Worm (Caenorhabditis elegans) whole organism, young adult: Measurements from ENCODE around the gene Y54G2A.41.

Source experiments
- B0019.2 ChIP-seq: fragments of 200-800 bp; sonication (Bioruptor generic); conservative IDR thresholded peaks from 2 replicates; pipeline ENCODE4 v1.3.6; 2022; ENCODE audit warnings: missing genetic modification reagents, missing genetic modification characterization, missing compliant biosample characterization
- C06A6.2 ChIP-seq: fragments of 200-800 bp; sonication (Bioruptor generic); conservative IDR thresholded peaks from 2 replicates; pipeline ENCODE4 v1.3.6; 2022; ENCODE audit warnings: missing genetic modification characterization, missing compliant biosample characterization
- D2030.7 ChIP-seq: fragments of 200-800 bp; sonication (Bioruptor generic); IDR thresholded peaks from 2 replicates; pipeline ENCODE4 v1.3.6; 2022; ENCODE audit warnings: missing genetic modification reagents, missing genetic modification characterization, missing compliant biosample characterization
- F22D6.2 ChIP-seq: sonication (generic microtip); optimal IDR thresholded peaks from 2 replicates; lab custom pipeline; 2016; ENCODE audit warnings: mild to moderate bottlenecking, missing genetic modification characterization, missing compliant biosample characterization
- F23B12.7 ChIP-seq: sonication (generic microtip); optimal IDR thresholded peaks from 2 replicates; lab custom pipeline; 2017; ENCODE audit warnings: missing genetic modification characterization, mild to moderate bottlenecking, missing compliant biosample characterization, antibody characterized with exemption, moderate library complexity; ENCODE audit not compliant: insufficient read depth
- F37B4.10 ChIP-seq: fragments of 200-800 bp; sonication (Bioruptor generic); IDR thresholded peaks from 2 replicates; pipeline ENCODE4 v1.3.6; 2022; ENCODE audit warnings: missing genetic modification characterization, missing compliant biosample characterization
- F39B2.1 ChIP-seq: fragments of 200-800 bp; sonication (Bioruptor generic); IDR thresholded peaks from 2 replicates; pipeline ENCODE4 v1.3.6; 2022; ENCODE audit warnings: missing genetic modification reagents, missing genetic modification characterization, missing compliant biosample characterization
- K11D2.4 ChIP-seq: fragments of 200-800 bp; sonication (Bioruptor generic); IDR thresholded peaks from 2 replicates; pipeline ENCODE4 v1.3.6; 2022; ENCODE audit warnings: missing genetic modification reagents, missing genetic modification characterization, missing compliant biosample characterization
- K12H6.12 ChIP-seq: fragments of 200-800 bp; sonication (Bioruptor generic); optimal IDR thresholded peaks from 2 replicates; lab custom pipeline; 2018; ENCODE audit warnings: mild to moderate bottlenecking, missing genetic modification characterization, missing compliant biosample characterization
- T26A5.8 ChIP-seq: sonication (generic microtip); optimal IDR thresholded peaks from 2 replicates; lab custom pipeline; 2016; ENCODE audit warnings: missing genetic modification characterization, missing compliant biosample characterization
- Y67H2A.10 ChIP-seq: fragments of 200-800 bp; sonication (Bioruptor generic); conservative IDR thresholded peaks from 2 replicates; pipeline ENCODE4 v1.3.6; 2022; ENCODE audit warnings: missing genetic modification reagents, missing genetic modification characterization, missing compliant biosample characterization
- Y79H2A.3 ChIP-seq: fragments of 200-800 bp; sonication (Bioruptor generic); conservative IDR thresholded peaks from 2 replicates; pipeline ENCODE4 v1.3.6; 2022; ENCODE audit warnings: missing genetic modification reagents, missing genetic modification characterization, missing compliant biosample characterization
- ZK185.1 ChIP-seq: sonication (generic microtip); optimal IDR thresholded peaks from 2 replicates; lab custom pipeline; 2016; ENCODE audit warnings: mild to moderate bottlenecking, missing genetic modification characterization, missing compliant biosample characterization; ENCODE audit not compliant: poor library complexity, severe bottlenecking
- ama-1 ChIP-seq, 3 experiments: fragments of 150-350 bp in 1 of 3; sonication (generic microtip) in 2 of 3; optimal IDR thresholded peaks; 2 replicates each; lab custom pipeline; 2014 to 2018; ENCODE audit warnings: missing biosample characterization in 2 of 3, missing genetic modification characterization in 2 of 3, missing genetic modification reagents in 2 of 3
- atf-7 ChIP-seq: sonication (generic microtip); optimal IDR thresholded peaks from 2 replicates; lab custom pipeline; 2017; ENCODE audit warnings: mild to moderate bottlenecking, missing genetic modification characterization, missing compliant biosample characterization
- attf-3 ChIP-seq: fragments of 200-800 bp; sonication (Bioruptor generic); conservative IDR thresholded peaks from 2 replicates; pipeline ENCODE4 v1.3.6; 2022; ENCODE audit warnings: missing genetic modification reagents, missing genetic modification characterization, missing compliant biosample characterization
- cebp-2 ChIP-seq: fragments of 200-800 bp; sonication (Bioruptor generic); IDR thresholded peaks from 2 replicates; pipeline ENCODE4 v1.3.6; 2022; ENCODE audit warnings: missing genetic modification characterization, missing compliant biosample characterization
- ceh-27 ChIP-seq: fragments of 200-800 bp; sonication (Bioruptor generic); optimal IDR thresholded peaks from 2 replicates; lab custom pipeline; 2018; ENCODE audit warnings: mild to moderate bottlenecking, missing genetic modification characterization, moderate library complexity, missing compliant biosample characterization
- ceh-79 ChIP-seq: sonication (generic microtip); optimal IDR thresholded peaks from 2 replicates; lab custom pipeline; 2017; ENCODE audit warnings: mild to moderate bottlenecking, missing genetic modification characterization, missing compliant biosample characterization
- chd-7 ChIP-seq: sonication (generic microtip); optimal IDR thresholded peaks from 2 replicates; lab custom pipeline; 2016; ENCODE audit warnings: mild to moderate bottlenecking, missing genetic modification characterization, moderate library complexity, missing compliant biosample characterization
- dox-1 ChIP-seq: fragments of 200-800 bp; sonication (Bioruptor generic); IDR thresholded peaks from 2 replicates; pipeline ENCODE4 v1.3.6; 2022; ENCODE audit warnings: missing genetic modification reagents, missing genetic modification characterization, missing compliant biosample characterization
- dpl-1 ChIP-seq: fragments of 150-350 bp; optimal IDR thresholded peaks from 2 replicates; lab custom pipeline; 2014; ENCODE audit warnings: missing biosample characterization, missing genetic modification reagents, missing genetic modification characterization
- egl-44 ChIP-seq: fragments of 200-800 bp; sonication (Bioruptor generic); IDR thresholded peaks from 2 replicates; pipeline ENCODE4 v1.3.6; 2022; ENCODE audit warnings: missing genetic modification reagents, missing genetic modification characterization, missing compliant biosample characterization
- egrh-3 ChIP-seq: fragments of 200-800 bp; sonication (Bioruptor generic); IDR thresholded peaks from 2 replicates; pipeline ENCODE4 v1.3.6; 2022; ENCODE audit warnings: missing genetic modification reagents, missing genetic modification characterization, missing compliant biosample characterization
- ekl-4 ChIP-seq: fragments of 200-800 bp; sonication (Bioruptor generic); IDR thresholded peaks from 2 replicates; pipeline ENCODE4 v1.3.6; 2022; ENCODE audit warnings: missing genetic modification reagents, missing genetic modification characterization, missing compliant biosample characterization
- ets-4 ChIP-seq: fragments of 200-800 bp; sonication (Bioruptor generic); optimal IDR thresholded peaks from 2 replicates; lab custom pipeline; 2018; ENCODE audit warnings: mild to moderate bottlenecking, missing genetic modification characterization, missing compliant biosample characterization
- him-1 ChIP-seq: sonication (generic microtip); optimal IDR thresholded peaks from 2 replicates; lab custom pipeline; 2016; ENCODE audit warnings: missing genotype, missing genetic modification reagents, missing genetic modification characterization, missing compliant biosample characterization
- hrde-1 ChIP-seq: sonication (generic microtip); optimal IDR thresholded peaks from 2 replicates; lab custom pipeline; 2016; ENCODE audit warnings: missing genetic modification characterization, mild to moderate bottlenecking, missing compliant biosample characterization, moderate library complexity, missing genotype, missing genetic modification reagents, borderline replicate concordance
- hsf-1 ChIP-seq: fragments of 200-800 bp; sonication (Bioruptor generic); IDR thresholded peaks from 2 replicates; pipeline ENCODE4 v1.3.6; 2022; ENCODE audit warnings: missing genetic modification reagents, missing genetic modification characterization, missing compliant biosample characterization
- let-526 ChIP-seq: fragments of 200-800 bp; sonication (Bioruptor generic); IDR thresholded peaks from 2 replicates; pipeline ENCODE4 v1.3.6; 2022; ENCODE audit warnings: missing genetic modification reagents, missing genetic modification characterization, missing compliant biosample characterization
- lir-1 ChIP-seq: fragments of 200-800 bp; sonication (Bioruptor generic); conservative IDR thresholded peaks from 2 replicates; pipeline ENCODE4 v1.3.6; 2022; ENCODE audit warnings: missing genetic modification reagents, missing genetic modification characterization, missing compliant biosample characterization
- lsy-27 ChIP-seq: sonication (generic microtip); optimal IDR thresholded peaks from 2 replicates; lab custom pipeline; 2017; ENCODE audit warnings: missing genetic modification characterization, mild to moderate bottlenecking, missing compliant biosample characterization, antibody characterized with exemption, missing genotype, borderline replicate concordance; ENCODE audit not compliant: insufficient read depth
- nhr-179 ChIP-seq: sonication (generic microtip); optimal IDR thresholded peaks from 2 replicates; lab custom pipeline; 2016; ENCODE audit warnings: mild to moderate bottlenecking, missing genetic modification characterization, missing compliant biosample characterization
- nhr-80 ChIP-seq: sonication (generic microtip); optimal IDR thresholded peaks from 2 replicates; lab custom pipeline; 2016; ENCODE audit warnings: missing genetic modification characterization, missing compliant biosample characterization
- pha-4 ChIP-seq: fragments of 150-350 bp; sonication (generic microtip); optimal IDR thresholded peaks from 2 replicates; lab custom pipeline; 2014; ENCODE audit warnings: missing biosample characterization, missing genetic modification reagents, missing genetic modification characterization
- rpc-1 ChIP-seq, 2 experiments: fragments of 150-350 bp in 1 of 2; sonication (generic microtip) in 1 of 2; optimal IDR thresholded peaks; 2 replicates each; lab custom pipeline; 2014 to 2018; ENCODE audit warnings: missing biosample characterization in 1 of 2, missing genetic modification characterization in 1 of 2, missing genetic modification reagents in 1 of 2, missing genotype in 1 of 2
- snpc-1.1 ChIP-seq: sonication (generic microtip); optimal IDR thresholded peaks from 2 replicates; lab custom pipeline; 2017; ENCODE audit warnings: missing genetic modification characterization, mild to moderate bottlenecking, missing compliant biosample characterization, antibody characterized with exemption, moderate library complexity, missing genotype, missing genetic modification reagents; ENCODE audit not compliant: insufficient read depth
- tbx-9 ChIP-seq: sonication (generic microtip); optimal IDR thresholded peaks from 2 replicates; lab custom pipeline; 2016; ENCODE audit warnings: borderline replicate concordance, missing genetic modification characterization, inconsistent platforms, missing compliant biosample characterization
- unc-62 ChIP-seq: fragments of 150-350 bp; optimal IDR thresholded peaks from 2 replicates; lab custom pipeline; 2014; ENCODE audit warnings: missing biosample characterization, missing genetic modification reagents, missing genetic modification characterization
- zim-3 ChIP-seq: sonication (generic microtip); optimal IDR thresholded peaks from 2 replicates; lab custom pipeline; 2017; ENCODE audit warnings: mild to moderate bottlenecking, missing genetic modification characterization, moderate library complexity, missing compliant biosample characterization
- ztf-26 ChIP-seq: sonication (generic microtip); optimal IDR thresholded peaks from 2 replicates; lab custom pipeline; 2017; ENCODE audit warnings: missing genetic modification characterization, missing compliant biosample characterization
- ztf-28 ChIP-seq: fragments of 200-800 bp; sonication (Bioruptor generic); IDR thresholded peaks from 2 replicates; pipeline ENCODE4 v1.3.6; 2022; ENCODE audit warnings: missing genetic modification reagents, missing genetic modification characterization, missing compliant biosample characterization
- ztf-3 ChIP-seq: fragments of 200-800 bp; sonication (Bioruptor generic); optimal IDR thresholded peaks from 2 replicates; lab custom pipeline; 2018; ENCODE audit warnings: mild to moderate bottlenecking, missing genetic modification characterization, missing compliant biosample characterization

The Y54G2A.41 gene

ce11 chrIV:2710203-2710935, 41.3 kb upstream of the Y54G2A.41 start, which contains the start of gene Y94H6A.10:
Gene Y94H6A.10 (minus strand): TSS chrIV:2710666.
- TF ChIP-seq pha-4 (tag; lab: Kevin White, UChicago) (no peak), Y79H2A.3 (GFP tag; lab: Robert Waterston, UW) (no peak), let-526 (no peak), atf-7 (tag; lab: Kevin White, UChicago) (peak; percentile 24), him-1 (tag; lab: Kevin White, UChicago) (no peak), lsy-27 (tag; lab: Kevin White, UChicago) (no peak), unc-62 (no peak), dox-1 (GFP tag; lab: Robert Waterston, UW) (no peak), cebp-2 (no peak), hsf-1 (GFP tag; lab: Robert Waterston, UW) (no peak), snpc-1.1 (tag; lab: Kevin White, UChicago) (no peak), ekl-4 (no peak), ZK185.1 (tag; lab: Kevin White, UChicago) (peak; percentile 34), B0019.2 (GFP tag; lab: Robert Waterston, UW) (no peak), ztf-26 (tag; lab: Kevin White, UChicago) (peak; percentile 19), F23B12.7 (tag; lab: Kevin White, UChicago) (no peak), nhr-179 (tag; lab: Kevin White, UChicago) (no peak), F22D6.2 (no peak), egrh-3 (GFP tag; lab: Robert Waterston, UW) (no peak), K11D2.4 (GFP tag; lab: Robert Waterston, UW) (no peak), ztf-28 (GFP tag; lab: Robert Waterston, UW) (no peak), egl-44 (GFP tag; lab: Robert Waterston, UW) (no peak), ama-1 (optimal IDR thresholded peaks at IDR 0.05; lab: Kevin White, UChicago) (peak; percentile 67), ama-1 (GFP tag; optimal IDR thresholded peaks at IDR 0.05; lab: Kevin White, UChicago) (no peak), zim-3 (peak; percentile 24), dpl-1 (no peak), F39B2.1 (GFP tag; lab: Robert Waterston, UW) (no peak), ceh-27 (GFP tag; lab: Kevin White, UChicago) (no peak), Y67H2A.10 (GFP tag; lab: Robert Waterston, UW) (no peak), K12H6.12 (no peak), ztf-3 (GFP tag; lab: Kevin White, UChicago) (no peak), nhr-80 (tag; lab: Kevin White, UChicago) (no peak), T26A5.8 (tag; lab: Kevin White, UChicago) (peak; percentile 28), F37B4.10 (GFP tag; lab: Robert Waterston, UW) (no peak), ceh-79 (tag; lab: Kevin White, UChicago) (no peak), lir-1 (no peak), D2030.7 (0 out of 2 replicates have a peak, but pooled peaks have one; percentile 14), hrde-1 (tag; lab: Kevin White, UChicago) (no peak), attf-3 (GFP tag; lab: Robert Waterston, UW) (no peak), rpc-1 (optimal IDR thresholded peaks at IDR 0.05; lab: Kevin White, UChicago) (no peak), rpc-1 (tag; optimal IDR thresholded peaks at IDR 0.05; lab: Kevin White, UChicago) (no peak), chd-7 (tag; lab: Kevin White, UChicago) (peak; percentile 12), tbx-9 (no peak), C06A6.2 (GFP tag; lab: Robert Waterston, UW) (no peak), ets-4 (GFP tag; lab: Kevin White, UChicago) (no peak)
